Worm (Caenorhabditis elegans): ENCODE results near the gene T02H6.5.

Gene T02H6.5

DNA sequence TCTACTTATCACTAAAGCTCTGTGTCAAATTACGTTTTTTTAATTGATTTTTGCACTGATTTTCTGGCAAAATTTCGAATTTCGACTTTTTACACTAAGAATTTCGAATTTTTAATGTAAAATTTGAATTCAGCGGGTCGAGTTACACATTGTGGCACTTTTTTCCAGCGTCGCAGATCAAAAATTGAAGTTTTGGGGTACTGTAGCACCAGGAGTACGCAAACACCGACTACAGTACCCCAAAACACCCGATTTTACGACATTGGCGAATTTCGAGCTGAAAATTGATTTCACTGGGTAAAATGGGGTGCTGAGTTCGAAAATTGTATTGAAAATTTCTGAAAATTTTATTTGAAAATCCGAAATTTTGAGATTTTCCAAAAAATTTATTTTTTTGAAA is 47.5 kb downstream of the T02H6.5 start:
- no peak for TF ChIP-seq Y22D7AL.16 (tag; optimal IDR thresholded peaks at IDR 0.05)
- TF ChIP-seq hlh-15 (tag; optimal IDR thresholded peaks at IDR 0.05), result no peak
- no peak for TF ChIP-seq tbx-7 (tag; optimal IDR thresholded peaks at IDR 0.05)
- no peak for TF ChIP-seq ceh-30 (tag; optimal IDR thresholded peaks at IDR 0.05)
- no peak for TF ChIP-seq nfya-1 (tag; optimal IDR thresholded peaks at IDR 0.05)
- no peak for TF ChIP-seq fkh-10 (GFP tag; optimal IDR thresholded peaks at IDR 0.05)
- TF ChIP-seq che-1 (tag; optimal IDR thresholded peaks at IDR 0.05), result no peak
- TF ChIP-seq pat-9 (tag; optimal IDR thresholded peaks at IDR 0.05), result no peak
- no peak for TF ChIP-seq ceh-2 (tag; optimal IDR thresholded peaks at IDR 0.05)
- TF ChIP-seq ceh-6 (GFP tag; optimal IDR thresholded peaks at IDR 0.05), result no peak
- TF ChIP-seq lin-11 (tag; optimal IDR thresholded peaks at IDR 0.05), result no peak

All from whole organism, late embryonic.